Worm (Caenorhabditis elegans): ENCODE results near the gene hda-6.
"Not testable (repeated sequence)": the region's sequence is repeated elsewhere in the genome, so short reads cannot be mapped to it uniquely, and the experiment has no call there.

hda-6 gene

ce11 chrIV:5309137-5309536, 55.0 kb downstream of the hda-6 start:
- TF ChIP-seq snpc-1.1 (tag; optimal IDR thresholded peaks at IDR 0.05; ENCODE audit: insufficient read depth): peak; percentile 60
- TF ChIP-seq snpc-4 (GFP tag; optimal IDR thresholded peaks at IDR 0.05): peak; percentile 70
- peak; percentile 49 to 96 (median 83) for TF ChIP-seq snpc-4 (tag; optimal IDR thresholded peaks at IDR 0.05)

- not testable (repeated sequence) for TF ChIP-seq ceh-100 (GFP tag; IDR thresholded peaks at IDR 0.05); nhr-80 (tag; optimal IDR thresholded peaks at IDR 0.05); egrh-3 (GFP tag; IDR thresholded peaks at IDR 0.05)
These were observed 56.0 kb downstream of the hda-6 start, which contains the start of the genes ZK354.9 and msp-58 for ce11 chrIV:5308046-5308643. ZK354.9 (minus strand) TSS chrIV:5308146. msp-58 (plus strand) TSS chrIV:5308593.

Data from whole organism, young adult.